Worm (Caenorhabditis elegans) whole organism, L2 larva: ENCODE measurements around the gene W06G6.20.

ENCODE experiments used
- ZK546.5 ChIP-seq: sonication (generic microtip); optimal IDR thresholded peaks from 2 replicates; lab custom pipeline; 2017; ENCODE audit warnings: missing biosample characterization, missing genetic modification characterization
- aly-2 ChIP-seq: fragments of 150-350 bp; optimal IDR thresholded peaks from 2 replicates; lab custom pipeline; 2014; ENCODE audit warnings: missing biosample characterization, missing genetic modification characterization
- ama-1 ChIP-seq: fragments of 150-350 bp; optimal IDR thresholded peaks from 2 replicates; lab custom pipeline; 2018; ENCODE audit warnings: inconsistent platforms
- dmd-4 ChIP-seq: sonication (generic microtip); optimal IDR thresholded peaks from 2 replicates; lab custom pipeline; 2017; ENCODE audit warnings: missing biosample characterization, missing genetic modification characterization
- egl-27 ChIP-seq: sonication (generic microtip); optimal IDR thresholded peaks from 3 replicates; lab custom pipeline; 2017; ENCODE audit warnings: missing biosample characterization, missing genetic modification reagents, missing genetic modification characterization
- fos-1 ChIP-seq: fragments of 150-350 bp; optimal IDR thresholded peaks from 2 replicates; lab custom pipeline; 2014; ENCODE audit warnings: missing biosample characterization, missing genetic modification characterization
- mbf-1 ChIP-seq: sonication (generic microtip); optimal IDR thresholded peaks from 2 replicates; lab custom pipeline; 2017; ENCODE audit warnings: missing biosample characterization, missing genetic modification characterization
- sma-3 ChIP-seq: sonication (generic microtip); optimal IDR thresholded peaks from 2 replicates; lab custom pipeline; 2016; ENCODE audit warnings: missing genetic modification reagents, missing genetic modification characterization, missing compliant biosample characterization

ce11 chrV:16604301-16604700 is 43.9 kb downstream of the W06G6.20 start:
- TF ChIP-seq sma-3 (GFP tag; lab: Kevin White, UChicago): no peak
- no peak for TF ChIP-seq mbf-1 (tag; lab: Kevin White, UChicago)
- TF ChIP-seq dmd-4 (tag; lab: Kevin White, UChicago): no peak
- no peak for TF ChIP-seq ZK546.5
- TF ChIP-seq fos-1 (tag; lab: Kevin White, UChicago): peak; percentile 18
- TF ChIP-seq ama-1 (lab: Kevin White, UChicago): no peak
- no peak for TF ChIP-seq aly-2 (tag; lab: Kevin White, UChicago)
- no peak for TF ChIP-seq egl-27 (tag; lab: Kevin White, UChicago)
